Worm (Caenorhabditis elegans) whole organism, L1 larva: ENCODE data around the gene F49H12.2.
A peak's percentile ranks its signal among the peaks of the same experiment; 100 is the strongest.

Experiments used
- C04F5.9 ChIP-seq: sonication (generic microtip); optimal IDR thresholded peaks from 2 replicates; lab custom pipeline; 2016; ENCODE audit warnings: missing genetic modification characterization, missing compliant biosample characterization
- C16A3.4 ChIP-seq: fragments of 150-350 bp; optimal IDR thresholded peaks from 2 replicates; lab custom pipeline; 2014; ENCODE audit warnings: missing biosample characterization, missing genetic modification characterization
- C34B4.2 ChIP-seq: sonication (generic microtip); optimal IDR thresholded peaks from 2 replicates; lab custom pipeline; 2017; ENCODE audit warnings: mild to moderate bottlenecking, missing genetic modification characterization, missing compliant biosample characterization
- F16B12.6 ChIP-seq: fragments of 150-350 bp; optimal IDR thresholded peaks from 2 replicates; lab custom pipeline; 2014; ENCODE audit warnings: missing biosample characterization, missing genetic modification characterization
- blmp-1 ChIP-seq: fragments of 150-350 bp; optimal IDR thresholded peaks from 2 replicates; lab custom pipeline; 2014; ENCODE audit warnings: missing biosample characterization, missing genetic modification characterization
- ceh-8 ChIP-seq: fragments of 200-800 bp; sonication (Bioruptor generic); optimal IDR thresholded peaks from 2 replicates; lab custom pipeline; 2018; ENCODE audit warnings: mild to moderate bottlenecking, missing genetic modification characterization, moderate library complexity, missing compliant biosample characterization
- ceh-82 ChIP-seq, 3 experiments: fragments of 150-350 bp in 1 of 3; sonication (generic microtip) in 2 of 3; optimal IDR thresholded peaks; 2 replicates each; lab custom pipeline; 2014 to 2017; ENCODE audit warnings: missing biosample characterization in 3 of 3, missing genetic modification characterization in 3 of 3
- dpl-1 ChIP-seq, 3 experiments: fragments of 150-350 bp in 2 of 3; sonication (generic microtip) in 1 of 3; optimal IDR thresholded peaks; 2 replicates each; lab custom pipeline; 2014 to 2017; ENCODE audit warnings: missing biosample characterization in 3 of 3, missing genetic modification characterization in 3 of 3, missing genetic modification reagents in 3 of 3
- efl-1 ChIP-seq, 4 experiments: fragments of 150-350 bp; optimal IDR thresholded peaks in 3 of 4; peaks in 1 of 4; 1 replicate in 1 of 4; 2 replicates in 3 of 4; lab custom pipeline; 2014; ENCODE audit warnings: missing biosample characterization in 2 of 4, missing genetic modification characterization in 2 of 4, missing genetic modification reagents in 2 of 4
- elt-3 ChIP-seq, 6 experiments: fragments of 150-350 bp in 1 of 6; sonication (generic microtip); optimal IDR thresholded peaks; 2 replicates each; lab custom pipeline; 2017 to 2018; ENCODE audit warnings: missing biosample characterization in 6 of 6, missing genetic modification characterization in 6 of 6, inconsistent platforms in 1 of 6
- fkh-4 ChIP-seq: sonication (generic microtip); optimal IDR thresholded peaks from 2 replicates; lab custom pipeline; 2016; ENCODE audit warnings: missing compliant biosample characterization, missing genetic modification characterization, borderline replicate concordance
- fos-1 ChIP-seq: fragments of 150-350 bp; optimal IDR thresholded peaks from 2 replicates; lab custom pipeline; 2014; ENCODE audit warnings: missing biosample characterization, missing genetic modification characterization
- hlh-17 ChIP-seq: fragments of 200-800 bp; sonication (Bioruptor generic); optimal IDR thresholded peaks from 2 replicates; lab custom pipeline; 2018; ENCODE audit warnings: missing genetic modification characterization, mild to moderate bottlenecking, missing compliant biosample characterization, moderate library complexity, borderline replicate concordance
- hpl-2 ChIP-seq: fragments of 150-350 bp; optimal IDR thresholded peaks from 2 replicates; lab custom pipeline; 2014; ENCODE audit warnings: missing biosample characterization, missing genetic modification reagents, missing genetic modification characterization
- irx-1 ChIP-seq: sonication (generic microtip); optimal IDR thresholded peaks from 2 replicates; lab custom pipeline; 2016; ENCODE audit warnings: missing genetic modification characterization, missing compliant biosample characterization
- lin-14 ChIP-seq: fragments of 200-800 bp; sonication (Bioruptor generic); optimal IDR thresholded peaks from 2 replicates; lab custom pipeline; 2018; ENCODE audit warnings: mild to moderate bottlenecking, missing genetic modification characterization, moderate library complexity, missing compliant biosample characterization
- lin-15B ChIP-seq: fragments of 150-350 bp; sonication (generic microtip); optimal IDR thresholded peaks from 3 replicates; lab custom pipeline; 2014; ENCODE audit warnings: missing biosample characterization, missing genetic modification characterization
- lin-35 ChIP-seq, 2 experiments: fragments of 150-350 bp; optimal IDR thresholded peaks; 2 replicates each; lab custom pipeline; 2014; ENCODE audit warnings: missing biosample characterization in 2 of 2, missing genetic modification characterization in 2 of 2, missing genetic modification reagents in 2 of 2
- mab-9 ChIP-seq: fragments of 200-800 bp; sonication (Bioruptor generic); IDR thresholded peaks from 2 replicates; pipeline ENCODE4 v1.3.6; 2022; ENCODE audit warnings: missing genetic modification reagents, missing genetic modification characterization, missing compliant biosample characterization
- mdl-1 ChIP-seq, 2 experiments: fragments of 150-350 bp; optimal IDR thresholded peaks; 2 replicates each; lab custom pipeline; 2014 to 2017; ENCODE audit warnings: missing biosample characterization in 2 of 2, missing genetic modification characterization in 2 of 2, inconsistent platforms in 1 of 2
- nhr-20 ChIP-seq: sonication (generic microtip); optimal IDR thresholded peaks from 2 replicates; lab custom pipeline; 2016; ENCODE audit warnings: mild to moderate bottlenecking, missing genetic modification characterization, missing compliant biosample characterization
- nhr-237 ChIP-seq: fragments of 150-350 bp; optimal IDR thresholded peaks from 2 replicates; lab custom pipeline; 2014; ENCODE audit warnings: missing biosample characterization, missing genetic modification characterization
- nhr-47 ChIP-seq: sonication (generic microtip); optimal IDR thresholded peaks from 2 replicates; lab custom pipeline; 2016; ENCODE audit warnings: mild to moderate bottlenecking, missing genetic modification characterization, moderate library complexity, missing compliant biosample characterization
- nhr-71 ChIP-seq: sonication (generic microtip); optimal IDR thresholded peaks from 2 replicates; lab custom pipeline; 2016; ENCODE audit warnings: mild to moderate bottlenecking, missing genetic modification characterization, moderate library complexity, missing compliant biosample characterization
- nhr-77 ChIP-seq: fragments of 150-350 bp; optimal IDR thresholded peaks from 2 replicates; lab custom pipeline; 2014; ENCODE audit warnings: missing biosample characterization, missing genetic modification characterization
- nhr-85 ChIP-seq: sonication (generic microtip); peaks from one replicate; lab custom pipeline; 2016; ENCODE audit warnings: missing genetic modification characterization, inconsistent platforms, missing compliant biosample characterization
- nhr-90 ChIP-seq: sonication (generic microtip); optimal IDR thresholded peaks from 2 replicates; lab custom pipeline; 2016; ENCODE audit warnings: mild to moderate bottlenecking, missing genetic modification characterization, missing compliant biosample characterization; ENCODE audit not compliant: poor library complexity
- pag-3 ChIP-seq: sonication (generic microtip); optimal IDR thresholded peaks from 2 replicates; lab custom pipeline; 2017; ENCODE audit warnings: missing genetic modification characterization, mild to moderate bottlenecking, missing compliant biosample characterization, antibody characterized with exemption, borderline replicate concordance; ENCODE audit not compliant: insufficient read depth
- pax-3 ChIP-seq: fragments of 200-800 bp; sonication (Bioruptor generic); optimal IDR thresholded peaks from 2 replicates; lab custom pipeline; 2018; ENCODE audit warnings: mild to moderate bottlenecking, missing genetic modification characterization, moderate library complexity, missing compliant biosample characterization
- rnt-1 ChIP-seq: sonication (generic microtip); optimal IDR thresholded peaks from 2 replicates; lab custom pipeline; 2016; ENCODE audit warnings: mild to moderate bottlenecking, missing genetic modification characterization, moderate library complexity, missing compliant biosample characterization
- skn-1 ChIP-seq: fragments of 150-350 bp; optimal IDR thresholded peaks from 2 replicates; lab custom pipeline; 2014; ENCODE audit warnings: missing biosample characterization, missing genetic modification characterization
- snu-23 ChIP-seq: sonication (generic microtip); optimal IDR thresholded peaks from 2 replicates; lab custom pipeline; 2016; ENCODE audit warnings: missing genetic modification characterization, missing compliant biosample characterization
- swsn-7 ChIP-seq: sonication (generic microtip); optimal IDR thresholded peaks from 2 replicates; lab custom pipeline; 2016; ENCODE audit warnings: missing genetic modification characterization, missing compliant biosample characterization
- tbx-2 ChIP-seq: sonication (generic microtip); optimal IDR thresholded peaks from 2 replicates; lab custom pipeline; 2016; ENCODE audit warnings: missing genetic modification characterization, missing compliant biosample characterization
- unc-130 ChIP-seq: fragments of 150-350 bp; optimal IDR thresholded peaks from 2 replicates; lab custom pipeline; 2017; ENCODE audit warnings: missing biosample characterization, missing genetic modification characterization, inconsistent platforms
- unc-62 ChIP-seq: fragments of 150-350 bp; optimal IDR thresholded peaks from 2 replicates; lab custom pipeline; 2014; ENCODE audit warnings: missing biosample characterization, missing genetic modification reagents, missing genetic modification characterization
- unc-98 ChIP-seq: fragments of 200-800 bp; sonication (Bioruptor generic); IDR thresholded peaks from 2 replicates; pipeline ENCODE4 v1.3.6; 2022; ENCODE audit warnings: missing genetic modification characterization, missing compliant biosample characterization
- xbp-1 ChIP-seq: sonication (generic microtip); optimal IDR thresholded peaks from 2 replicates; lab custom pipeline; 2016; ENCODE audit warnings: missing genetic modification characterization, missing compliant biosample characterization
- zag-1 ChIP-seq: fragments of 150-350 bp; optimal IDR thresholded peaks from 2 replicates; lab custom pipeline; 2014; ENCODE audit warnings: missing biosample characterization, missing genetic modification characterization
- zip-4 ChIP-seq: fragments of 200-800 bp; sonication (Bioruptor generic); optimal IDR thresholded peaks from 2 replicates; lab custom pipeline; 2018; ENCODE audit warnings: mild to moderate bottlenecking, missing genetic modification characterization, moderate library complexity, missing compliant biosample characterization
- ztf-4 ChIP-seq: fragments of 150-350 bp; optimal IDR thresholded peaks from 2 replicates; lab custom pipeline; 2014; ENCODE audit warnings: missing biosample characterization, missing genetic modification characterization

The F49H12.2 gene

DNA sequence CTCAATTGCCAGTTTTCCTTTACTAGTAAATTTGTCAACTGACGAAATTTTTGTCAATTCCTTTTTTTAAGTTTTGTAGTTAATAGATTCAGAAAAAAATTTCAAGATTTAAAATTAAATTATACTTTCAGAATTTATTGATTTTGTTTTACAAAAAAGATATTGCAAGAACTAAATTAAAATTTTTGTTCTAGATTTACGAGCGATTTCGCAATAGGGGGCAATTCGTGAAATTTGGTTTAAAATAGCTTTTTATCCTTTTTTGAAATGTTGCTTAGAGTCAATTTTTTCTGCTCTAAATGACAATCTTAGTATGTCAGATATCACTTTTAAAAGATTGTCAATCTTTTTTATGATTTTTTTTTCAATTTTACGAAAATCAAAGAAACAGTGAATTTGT is 406 bp downstream of the F49H12.2 start:
- no peak for TF ChIP-seq ceh-8 (GFP tag; lab: Kevin White, UChicago)
- no peak for TF ChIP-seq nhr-71 (tag; lab: Kevin White, UChicago)
- peak; percentile 62 for TF ChIP-seq skn-1 (tag; lab: Kevin White, UChicago)
- TF ChIP-seq irx-1 (tag; lab: Kevin White, UChicago), result no peak

ce11 chrX:2087716-2088115 is 2.6 kb downstream of the F49H12.2 start:
- TF ChIP-seq hpl-2 (GFP tag; lab: Kevin White, UChicago) (no peak), unc-62 (GFP tag; lab: Kevin White, UChicago) (no peak), snu-23 (no peak), lin-14 (GFP tag; lab: Kevin White, UChicago) (no peak), pag-3 (tag; lab: Kevin White, UChicago) (no peak), lin-15B (tag; lab: Kevin White, UChicago) (no peak), C34B4.2 (tag; lab: Kevin White, UChicago) (no peak), hlh-17 (GFP tag; lab: Kevin White, UChicago) (no peak), pax-3 (tag; lab: Kevin White, UChicago) (no peak), ztf-4 (tag; lab: Kevin White, UChicago) (no peak), fos-1 (tag; lab: Kevin White, UChicago) (no peak), zag-1 (tag; lab: Kevin White, UChicago) (no peak)
- TF ChIP-seq, all 84 proteins: peak for 0

- TF ChIP-seq mab-9 (GFP tag; lab: Robert Waterston, UW) (no peak), skn-1 (tag; lab: Kevin White, UChicago) (peak; percentile 91), ceh-82 (tag; optimal IDR thresholded peaks at IDR 0.05; lab: Kevin White, UChicago) (peak in 1 of 3 experiments; percentile 43), xbp-1 (tag; lab: Kevin White, UChicago) (peak; percentile 35), mdl-1 (tag; optimal IDR thresholded peaks at IDR 0.05; lab: Kevin White, UChicago) (peak in 1 of 2 experiments; percentile 48), nhr-237 (no peak), swsn-7 (peak; percentile 40), C04F5.9 (no peak), lin-35 (GFP tag; optimal IDR thresholded peaks at IDR 0.05; lab: Kevin White, UChicago) (peak; percentile 66 to 88), tbx-2 (tag; lab: Kevin White, UChicago) (peak; percentile 25), rnt-1 (peak; percentile 53), efl-1 (optimal IDR thresholded peaks at IDR 0.05; lab: Kevin White, UChicago) (peak; percentile 36 to 78), efl-1 (GFP tag; optimal IDR thresholded peaks at IDR 0.05 in 1 of 2; lab: Kevin White, UChicago) (peak; percentile 76 to 97), snu-23 (peak; percentile 52), hpl-2 (GFP tag; lab: Kevin White, UChicago) (no peak), zag-1 (tag; lab: Kevin White, UChicago) (no peak), blmp-1 (peak; percentile 55), nhr-85 (tag; lab: Kevin White, UChicago) (peak; percentile 43), zip-4 (GFP tag; lab: Kevin White, UChicago) (peak; percentile 30), unc-98 (no peak), nhr-71 (tag; lab: Kevin White, UChicago) (peak; percentile 62), elt-3 (tag; optimal IDR thresholded peaks at IDR 0.05; lab: Kevin White, UChicago) (peak in 1 of 6 experiments; percentile 56), nhr-47 (tag; lab: Kevin White, UChicago) (peak; percentile 45), lin-14 (GFP tag; lab: Kevin White, UChicago) (peak; percentile 64), unc-130 (tag; lab: Kevin White, UChicago) (peak; percentile 18), nhr-77 (tag; lab: Kevin White, UChicago) (peak; percentile 50), fkh-4 (tag; lab: Kevin White, UChicago) (no peak), nhr-90 (peak; percentile 38), C16A3.4 (tag; lab: Kevin White, UChicago) (peak; percentile 64), dpl-1 (GFP tag; optimal IDR thresholded peaks at IDR 0.05; lab: Kevin White, UChicago) (peak; percentile 75 to 79 (median 76)), nhr-20 (tag; lab: Kevin White, UChicago) (peak; percentile 53), F16B12.6 (peak; percentile 32)
These were observed 4.3 kb downstream of the F49H12.2 start, which contains the start of gene lsy-2 for ce11 chrX:2089434-2089833. TSS of gene lsy-2 (plus strand) at chrX:2089704.
